Worm (Caenorhabditis elegans) whole organism, late embryonic: Measurements from ENCODE around the gene F54F2.14.

Experiments used
- ama-1 ChIP-seq: fragments of 150-350 bp; optimal IDR thresholded peaks from 2 replicates; lab custom pipeline; 2014
- ceh-14 ChIP-seq: sonication (generic microtip); optimal IDR thresholded peaks from 2 replicates; lab custom pipeline; 2016; ENCODE audit warnings: missing genotype, missing genetic modification characterization, missing compliant biosample characterization
- ceh-30 ChIP-seq: fragments of 150-350 bp; optimal IDR thresholded peaks from 2 replicates; lab custom pipeline; 2014; ENCODE audit warnings: missing biosample characterization, missing genetic modification characterization
- dmd-4 ChIP-seq: sonication (generic microtip); optimal IDR thresholded peaks from 2 replicates; lab custom pipeline; 2016; ENCODE audit warnings: borderline replicate concordance, missing genetic modification characterization, missing compliant biosample characterization
- fkh-10 ChIP-seq: fragments of 150-350 bp; optimal IDR thresholded peaks from 2 replicates; lab custom pipeline; 2014; ENCODE audit warnings: missing biosample characterization, missing genetic modification reagents, missing genetic modification characterization
- hlh-15 ChIP-seq: sonication (generic microtip); optimal IDR thresholded peaks from 2 replicates; lab custom pipeline; 2016; ENCODE audit warnings: missing genetic modification characterization, missing compliant biosample characterization
- nfya-1 ChIP-seq: sonication (generic microtip); optimal IDR thresholded peaks from 2 replicates; lab custom pipeline; 2017; ENCODE audit warnings: missing genetic modification characterization, mild to moderate bottlenecking, missing compliant biosample characterization, antibody characterized with exemption, moderate library complexity
- odd-2 ChIP-seq: sonication (generic microtip); optimal IDR thresholded peaks from 2 replicates; lab custom pipeline; 2017; ENCODE audit warnings: antibody characterized with exemption, mild to moderate bottlenecking, missing genetic modification characterization, missing compliant biosample characterization
- pros-1 ChIP-seq: fragments of 150-350 bp; optimal IDR thresholded peaks from 2 replicates; lab custom pipeline; 2014; ENCODE audit warnings: missing biosample characterization, missing genetic modification reagents, missing genetic modification characterization

- TF ChIP-seq ceh-30 (tag; lab: Kevin White, UChicago) (no peak), odd-2 (tag; lab: Kevin White, UChicago) (no peak), ama-1 (lab: Kevin White, UChicago) (no peak), dmd-4 (no peak), ceh-14 (no peak), pros-1 (tag; lab: Kevin White, UChicago) (no peak), fkh-10 (GFP tag; lab: Kevin White, UChicago) (no peak), hlh-15 (tag; lab: Kevin White, UChicago) (no peak), nfya-1 (tag; lab: Kevin White, UChicago) (no peak)
These were observed 10.1 kb downstream of the F54F2.14 start for ce11 chrIII:8801352-8801863.
